Fruit fly (Drosophila melanogaster): ENCODE results near the gene CG7824.

The CG7824 gene

DNA sequence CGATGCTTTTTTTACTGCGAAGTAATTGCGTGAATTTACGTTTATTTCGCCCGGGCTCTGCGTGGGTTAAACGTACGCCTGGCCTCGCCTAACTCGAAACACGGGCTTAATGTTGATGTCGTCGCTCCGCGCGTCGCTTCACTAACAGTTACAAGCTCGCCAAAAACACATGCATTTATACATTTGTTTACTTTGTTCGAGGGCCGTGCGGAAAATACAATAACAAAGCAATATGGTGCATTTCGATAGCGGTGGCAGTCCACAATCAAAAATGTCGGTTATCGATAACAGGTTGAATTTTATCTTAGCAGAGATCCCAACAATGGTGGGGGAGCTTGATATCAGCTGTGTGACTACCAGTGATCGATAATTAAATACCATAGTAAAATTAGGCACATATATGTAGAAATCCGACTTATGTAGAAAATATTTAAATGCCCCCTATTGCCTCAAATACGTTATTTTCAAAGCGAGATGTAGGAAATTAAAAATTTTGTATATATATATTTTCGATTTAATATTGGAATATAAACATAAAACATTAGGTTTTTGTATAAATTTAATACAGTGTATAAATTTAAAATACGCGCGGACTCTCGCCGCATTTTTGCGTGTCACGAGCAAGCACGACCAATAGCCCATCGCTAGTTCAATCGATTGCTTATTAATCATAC, 10.1 kb upstream of the CG7824 start, which contains the start of gene Zip99C (continued):
- peak; percentile 55 for TF ChIP-seq hkb (optimal IDR thresholded peaks at IDR 0.05)
- 0 out of 2 replicates have a peak, but pooled peaks have one; percentile 23 for TF ChIP-seq hkb (GFP tag; IDR thresholded peaks at IDR 0.05)
- TF ChIP-seq gsb (GFP tag; IDR thresholded peaks at IDR 0.05) = no peak
- no peak for TF ChIP-seq Blimp-1 (GFP tag; optimal IDR thresholded peaks at IDR 0.05)
- no peak for TF ChIP-seq wdn (GFP tag; IDR thresholded peaks at IDR 0.05)
- no peak for TF ChIP-seq CG10274 (GFP tag; optimal IDR thresholded peaks at IDR 0.05)
- TF ChIP-seq CG13123 (GFP tag; optimal IDR thresholded peaks at IDR 0.05) = peak; percentile 21
- peak; percentile 5 for TF ChIP-seq CG6854 (GFP tag; optimal IDR thresholded peaks at IDR 0.05)
- TF ChIP-seq CG34422 (GFP tag; IDR thresholded peaks at IDR 0.05) = peak; percentile 46; the same call in 1 of the 3 replicates
- TF ChIP-seq ERR (GFP tag; optimal IDR thresholded peaks at IDR 0.05) = no peak
- no peak for TF ChIP-seq CG14441 (GFP tag; IDR thresholded peaks at IDR 0.05)
- no peak for TF ChIP-seq Gsc (GFP tag; IDR thresholded peaks at IDR 0.05)
- TF ChIP-seq CG5953 (GFP tag; IDR thresholded peaks at IDR 0.05) = no peak
- TF ChIP-seq cato (GFP tag; optimal IDR thresholded peaks at IDR 0.05; ENCODE audit: borderline replicate concordance) = no peak
- TF ChIP-seq Rx (GFP tag; IDR thresholded peaks at IDR 0.05) = no peak
- no peak for TF ChIP-seq ewg (GFP tag; optimal IDR thresholded peaks at IDR 0.05)
- no peak for TF ChIP-seq dysf (GFP tag; IDR thresholded peaks at IDR 0.05)
- peak; percentile 81 for TF ChIP-seq CG14710 (tag; optimal IDR thresholded peaks at IDR 0.05)
- TF ChIP-seq crp (GFP tag; optimal IDR thresholded peaks at IDR 0.05) = peak; percentile 98 to 99
- no peak for TF ChIP-seq jumu (GFP tag; optimal IDR thresholded peaks at IDR 0.05)
- no peak for TF ChIP-seq tgo (GFP tag; IDR thresholded peaks at IDR 0.05)
- TF ChIP-seq abd-A (tag; optimal IDR thresholded peaks at IDR 0.05) = no peak

DNA sequence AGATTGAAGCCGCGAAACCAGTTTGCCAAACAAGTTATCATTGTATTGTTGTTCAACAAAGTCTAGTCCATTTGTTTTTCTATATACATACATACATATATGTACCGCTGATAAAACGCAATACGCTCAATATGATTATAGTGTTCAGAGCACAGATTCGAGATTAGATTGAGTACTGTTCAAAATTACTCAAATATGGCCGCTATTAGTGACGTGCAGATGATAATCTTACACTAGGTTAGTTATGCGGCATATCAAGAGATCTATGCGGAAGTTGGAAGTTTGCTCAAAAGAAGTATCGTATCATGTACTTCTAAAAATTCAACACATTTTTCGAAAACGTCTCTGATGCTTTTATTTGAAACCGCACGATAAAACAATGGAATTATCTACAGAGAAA, 9.2 kb upstream of the CG7824 start:
- TF ChIP-seq z (GFP tag; IDR thresholded peaks at IDR 0.05) (peak; percentile 93), Ets97D (GFP tag; optimal IDR thresholded peaks at IDR 0.05) (no peak), exex (tag; optimal IDR thresholded peaks at IDR 0.05) (peak; percentile 64), tll (GFP tag; optimal IDR thresholded peaks at IDR 0.05) (no peak), CG4404 (GFP tag; IDR thresholded peaks at IDR 0.05) (no peak), Trl (optimal IDR thresholded peaks at IDR 0.05) (peak in 1 of 2 experiments; percentile 0), Trl (GFP tag; optimal IDR thresholded peaks at IDR 0.05) (no peak), Hr78 (GFP tag; optimal IDR thresholded peaks at IDR 0.05) (no peak), sens-2 (GFP tag; IDR thresholded peaks at IDR 0.05) (no peak), gem (tag; optimal IDR thresholded peaks at IDR 0.05) (no peak), ac (GFP tag; optimal IDR thresholded peaks at IDR 0.05) (no peak), Pdp1 (GFP tag; optimal IDR thresholded peaks at IDR 0.05) (peak in 1 of 2 experiments; percentile 0), Scr (GFP tag; IDR thresholded peaks at IDR 0.05; ENCODE audit: partially characterized antibody) (no peak), CG4730 (GFP tag; IDR thresholded peaks at IDR 0.05) (no peak), CG8924 (tag; optimal IDR thresholded peaks at IDR 0.05) (peak; percentile 21), CG34224 (GFP tag; IDR thresholded peaks at IDR 0.05; ENCODE audit: partially characterized antibody) (peak; percentile 33; the same call in 1 of the 3 replicates), grn (GFP tag; optimal IDR thresholded peaks at IDR 0.05) (peak; percentile 94), CG13296 (GFP tag; optimal IDR thresholded peaks at IDR 0.05) (peak; percentile 25), cg (GFP tag; optimal IDR thresholded peaks at IDR 0.05) (peak; percentile 25), Eip74EF (GFP tag; optimal IDR thresholded peaks at IDR 0.05) (peak in 1 of 2 experiments; percentile 36), CrebB (tag; optimal IDR thresholded peaks at IDR 0.05) (no peak), pfk (GFP tag; optimal IDR thresholded peaks at IDR 0.05) (no peak), crol (GFP tag; IDR thresholded peaks at IDR 0.05) (no peak), mirr (GFP tag; optimal IDR thresholded peaks at IDR 0.05) (peak; percentile 47), chinmo (GFP tag; IDR thresholded peaks at IDR 0.05; ENCODE audit: partially characterized antibody) (peak; percentile 67; the same call in 2 of the 4 replicates)
